Fruit fly (Drosophila melanogaster): ENCODE data around the gene CG5466.

CG5466 gene

dm6 chr3R:20587630-20588479 lies 29.8 kb upstream of the CG5466 start, which contains the start of gene Septin2 (continued):
- peak; percentile 77 for TF ChIP-seq ara (GFP tag; IDR thresholded peaks at IDR 0.05)
- TF ChIP-seq CG11695 (GFP tag; IDR thresholded peaks at IDR 0.05): peak; percentile 82
- TF ChIP-seq chm (GFP tag; IDR thresholded peaks at IDR 0.05): no peak
- no peak for TF ChIP-seq CG3065 (GFP tag; optimal IDR thresholded peaks at IDR 0.05)
- TF ChIP-seq Mes4 (GFP tag; optimal IDR thresholded peaks at IDR 0.05): peak; percentile 65
- TF ChIP-seq ase (GFP tag; IDR thresholded peaks at IDR 0.05): peak; percentile 62; the same call in 2 of the 3 replicates
- no peak for TF ChIP-seq gt (GFP tag; IDR thresholded peaks at IDR 0.05)
- peak; percentile 88 for TF ChIP-seq tio (GFP tag; optimal IDR thresholded peaks at IDR 0.05)
- TF ChIP-seq crp (GFP tag; optimal IDR thresholded peaks at IDR 0.05): no peak
- peak in 1 of 2 experiments; percentile 62 for TF ChIP-seq Hr78 (GFP tag; optimal IDR thresholded peaks at IDR 0.05)
- no peak for TF ChIP-seq hkb (optimal IDR thresholded peaks at IDR 0.05)
- TF ChIP-seq hkb (GFP tag; IDR thresholded peaks at IDR 0.05): peak; percentile 82
- peak; percentile 62 for TF ChIP-seq seq (GFP tag; IDR thresholded peaks at IDR 0.05)
- no peak for TF ChIP-seq ro (GFP tag; IDR thresholded peaks at IDR 0.05)
- peak; percentile 25 for TF ChIP-seq Antp (GFP tag; optimal IDR thresholded peaks at IDR 0.05)
- no peak for TF ChIP-seq CG3995 (GFP tag; optimal IDR thresholded peaks at IDR 0.05)
- peak; percentile 58 for TF ChIP-seq CG33213 (GFP tag; optimal IDR thresholded peaks at IDR 0.05)
- peak; percentile 52; the same call in 1 of the 2 replicates for TF ChIP-seq vvl (GFP tag; IDR thresholded peaks at IDR 0.05)
- peak; percentile 26 for TF ChIP-seq Ets97D (GFP tag; optimal IDR thresholded peaks at IDR 0.05)
- TF ChIP-seq grau (tag; optimal IDR thresholded peaks at IDR 0.05): peak; percentile 83
- peak; percentile 36 for TF ChIP-seq Sry-β (GFP tag; optimal IDR thresholded peaks at IDR 0.05)
- peak; percentile 65 for TF ChIP-seq MTF-1 (GFP tag; optimal IDR thresholded peaks at IDR 0.05; ENCODE audit: borderline replicate concordance)
- peak; percentile 77 for TF ChIP-seq CG17385 (GFP tag; optimal IDR thresholded peaks at IDR 0.05)
- TF ChIP-seq pita (GFP tag; optimal IDR thresholded peaks at IDR 0.05): no peak
- TF ChIP-seq odd (GFP tag; optimal IDR thresholded peaks at IDR 0.05): peak; percentile 85
- peak; percentile 68 for TF ChIP-seq kay (GFP tag; optimal IDR thresholded peaks at IDR 0.05)
- peak; percentile 23 for TF ChIP-seq CG13123 (GFP tag; optimal IDR thresholded peaks at IDR 0.05)
- peak; percentile 73 for TF ChIP-seq chn (GFP tag; optimal IDR thresholded peaks at IDR 0.05)
- TF ChIP-seq lbe (GFP tag; optimal IDR thresholded peaks at IDR 0.05): peak; percentile 85
- TF ChIP-seq CG13624 (GFP tag; optimal IDR thresholded peaks at IDR 0.05): peak; percentile 55
- TF ChIP-seq unpg (GFP tag; optimal IDR thresholded peaks at IDR 0.05): peak; percentile 59
- TF ChIP-seq CG10431 (GFP tag; optimal IDR thresholded peaks at IDR 0.05): peak; percentile 74
- TF ChIP-seq CG4707 (GFP tag; optimal IDR thresholded peaks at IDR 0.05): peak; percentile 35
- peak; percentile 28 for TF ChIP-seq en (GFP tag; optimal IDR thresholded peaks at IDR 0.05)
- no peak for TF ChIP-seq Dek (tag; optimal IDR thresholded peaks at IDR 0.05)
- TF ChIP-seq Max (GFP tag; optimal IDR thresholded peaks at IDR 0.05): peak; percentile 81
- TF ChIP-seq luna (GFP tag; optimal IDR thresholded peaks at IDR 0.05): no peak
- no peak for TF ChIP-seq CG9932 (GFP tag; IDR thresholded peaks at IDR 0.05)
- TF ChIP-seq Kr (GFP tag; optimal IDR thresholded peaks at IDR 0.05): no peak
- TF ChIP-seq H15 (GFP tag; IDR thresholded peaks at IDR 0.05): no peak
- no peak; the same call in 1 of the 3 replicates for TF ChIP-seq Optix (GFP tag; IDR thresholded peaks at IDR 0.05)
- TF ChIP-seq NK7.1 (GFP tag; optimal IDR thresholded peaks at IDR 0.05): peak; percentile 41
- peak; percentile 63; the same call in 2 of the 3 replicates for TF ChIP-seq ci (GFP tag; IDR thresholded peaks at IDR 0.05)
- no peak for TF ChIP-seq wdn (GFP tag; IDR thresholded peaks at IDR 0.05)
- TF ChIP-seq CG10209 (GFP tag; optimal IDR thresholded peaks at IDR 0.05): peak; percentile 83
- no peak for TF ChIP-seq yki (optimal IDR thresholded peaks at IDR 0.05)
- TF ChIP-seq CG5953 (GFP tag; IDR thresholded peaks at IDR 0.05): 0 out of 2 replicates have a peak, but pooled peaks have one; percentile 13
- TF ChIP-seq hth (optimal IDR thresholded peaks at IDR 0.05): no peak
- TF ChIP-seq B-H1 (GFP tag; IDR thresholded peaks at IDR 0.05): peak; percentile 61; the same call in 1 of the 3 replicates
- TF ChIP-seq CG18011 (GFP tag; optimal IDR thresholded peaks at IDR 0.05): peak; percentile 31
